Worm (Caenorhabditis elegans): ENCODE data around the gene klp-6.
"Not testable (repeated sequence)": the region's sequence is repeated elsewhere in the genome, so short reads cannot be mapped to it uniquely, and the experiment has no call there.

The klp-6 gene

DNA sequence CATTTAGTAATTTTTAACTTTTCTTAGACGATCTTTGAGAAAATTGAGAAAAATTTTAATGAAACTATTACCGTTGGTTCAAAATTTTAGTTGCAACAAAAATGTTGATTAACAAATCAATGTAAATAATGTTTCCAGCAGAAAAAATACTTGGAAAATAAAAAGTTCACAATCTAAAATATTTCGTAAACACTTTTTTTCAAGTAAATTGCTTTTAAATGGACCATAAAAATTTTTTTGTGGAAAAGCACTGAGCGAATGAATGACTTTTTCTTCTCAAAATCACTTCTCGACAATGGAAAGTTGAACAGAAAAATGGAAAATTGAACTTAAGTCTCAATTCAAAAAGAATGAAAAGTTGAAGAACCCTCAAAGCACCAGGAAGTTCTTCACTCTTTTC lies 22.8 kb downstream of the klp-6 start, which contains the start of gene C45G9.8:
C45G9.8 (minus strand) TSS at position 101 of the 400 bp plus-strand sequence.
- TF ChIP-seq scrt-1 (GFP tag; IDR thresholded peaks at IDR 0.05) (no peak), tra-4 (tag; optimal IDR thresholded peaks at IDR 0.05) (no peak), hnd-1 (tag; optimal IDR thresholded peaks at IDR 0.05) (no peak), ceh-13 (GFP tag; optimal IDR thresholded peaks at IDR 0.05) (no peak), pes-1 (GFP tag; IDR thresholded peaks at IDR 0.05) (no peak), tbx-37 (GFP tag; conservative IDR thresholded peaks at IDR 0.05) (no peak), B0310.2 (tag; optimal IDR thresholded peaks at IDR 0.05) (no peak), ama-1 (optimal IDR thresholded peaks at IDR 0.05) (no peak), ets-7 (tag; optimal IDR thresholded peaks at IDR 0.05) (no peak), hmbx-1 (tag; optimal IDR thresholded peaks at IDR 0.05) (no peak), F13C5.2 (tag; optimal IDR thresholded peaks at IDR 0.05) (no peak), sea-1 (GFP tag; conservative IDR thresholded peaks at IDR 0.05) (no peak), aly-1 (tag; optimal IDR thresholded peaks at IDR 0.05) (no peak), ceh-36 (tag; optimal IDR thresholded peaks at IDR 0.05) (no peak)

ce11 chrIII:5055709-5056108 lies 25.0 kb downstream of the klp-6 start, which contains the start of gene C45G9.9:
C45G9.9 (minus strand) TSS chrIII:5055809.
- not testable (repeated sequence) for TF ChIP-seq scrt-1 (GFP tag; IDR thresholded peaks at IDR 0.05); flt-1 (GFP tag; IDR thresholded peaks at IDR 0.05); B0310.2 (tag; optimal IDR thresholded peaks at IDR 0.05)

DNA sequence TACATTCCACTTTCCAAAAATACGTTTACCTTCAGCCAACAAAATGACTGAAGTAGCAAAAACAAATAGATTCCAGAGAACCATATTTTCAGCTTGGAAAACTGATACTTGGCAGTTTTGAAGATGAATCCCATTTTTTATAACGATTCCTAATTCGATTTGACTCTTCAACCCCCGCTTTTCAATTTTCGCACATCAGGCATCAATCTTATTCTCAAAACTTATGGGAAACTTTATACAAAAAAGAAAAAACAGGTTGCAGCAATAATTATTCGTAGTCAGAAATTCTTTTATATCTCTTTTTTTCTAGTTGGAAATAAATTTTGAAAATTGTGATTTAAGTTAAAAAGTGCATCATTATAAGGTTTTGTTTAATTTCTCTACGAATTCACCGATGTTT lies 31.1 kb downstream of the klp-6 start, which contains the start of gene C45G9.10:
C45G9.10 (minus strand) TSS at position 101 of the 400 bp plus-strand sequence.
- no peak for TF ChIP-seq ceh-36 (tag; optimal IDR thresholded peaks at IDR 0.05)
- no peak for TF ChIP-seq ceh-13 (GFP tag; optimal IDR thresholded peaks at IDR 0.05)
- TF ChIP-seq tbx-11 (GFP tag; IDR thresholded peaks at IDR 0.05): no peak
- no peak for TF ChIP-seq ets-7 (tag; optimal IDR thresholded peaks at IDR 0.05)
- TF ChIP-seq sea-1 (GFP tag; conservative IDR thresholded peaks at IDR 0.05): no peak
- TF ChIP-seq hmg-4 (GFP tag; optimal IDR thresholded peaks at IDR 0.05): no peak
- no peak for TF ChIP-seq tbx-37 (GFP tag; conservative IDR thresholded peaks at IDR 0.05)
- no peak for TF ChIP-seq scrt-1 (GFP tag; IDR thresholded peaks at IDR 0.05)
- no peak for TF ChIP-seq pes-1 (GFP tag; IDR thresholded peaks at IDR 0.05)
- TF ChIP-seq flt-1 (GFP tag; IDR thresholded peaks at IDR 0.05): no peak
- no peak for TF ChIP-seq tra-4 (tag; optimal IDR thresholded peaks at IDR 0.05)
- no peak for TF ChIP-seq hmbx-1 (tag; optimal IDR thresholded peaks at IDR 0.05)
- TF ChIP-seq B0310.2 (tag; optimal IDR thresholded peaks at IDR 0.05): no peak
- TF ChIP-seq ama-1 (optimal IDR thresholded peaks at IDR 0.05): no peak
- no peak for TF ChIP-seq aly-1 (tag; optimal IDR thresholded peaks at IDR 0.05)
- no peak for TF ChIP-seq hnd-1 (tag; optimal IDR thresholded peaks at IDR 0.05)
- no peak for TF ChIP-seq F13C5.2 (tag; optimal IDR thresholded peaks at IDR 0.05)

- not testable (repeated sequence) for TF ChIP-seq hnd-1 (tag; optimal IDR thresholded peaks at IDR 0.05); ceh-36 (tag; optimal IDR thresholded peaks at IDR 0.05); pes-1 (GFP tag; IDR thresholded peaks at IDR 0.05)
Observed at ce11 chrIII:5062406-5062805, 31.7 kb downstream of the klp-6 start, which contains the start of gene C45G9.4. C45G9.4 (plus strand) TSS chrIII:5062706.

ce11 chrIII:5068675-5069233 lies 38.0 kb downstream of the klp-6 start, which contains the start of the genes C45G9.11 and C45G9.2:
C45G9.11 (minus strand) TSS chrIII:5068725.
C45G9.2 (plus strand) TSS chrIII:5069066.
- TF ChIP-seq tbx-11 (GFP tag; IDR thresholded peaks at IDR 0.05): no peak
- TF ChIP-seq flt-1 (GFP tag; IDR thresholded peaks at IDR 0.05): 0 out of 2 replicates have a peak, but pooled peaks have one; percentile 21
- TF ChIP-seq tbx-37 (GFP tag; conservative IDR thresholded peaks at IDR 0.05): peak; percentile 82; the same call in 1 of the 2 replicates
- peak; percentile 59 for TF ChIP-seq F13C5.2 (tag; optimal IDR thresholded peaks at IDR 0.05)

DNA sequence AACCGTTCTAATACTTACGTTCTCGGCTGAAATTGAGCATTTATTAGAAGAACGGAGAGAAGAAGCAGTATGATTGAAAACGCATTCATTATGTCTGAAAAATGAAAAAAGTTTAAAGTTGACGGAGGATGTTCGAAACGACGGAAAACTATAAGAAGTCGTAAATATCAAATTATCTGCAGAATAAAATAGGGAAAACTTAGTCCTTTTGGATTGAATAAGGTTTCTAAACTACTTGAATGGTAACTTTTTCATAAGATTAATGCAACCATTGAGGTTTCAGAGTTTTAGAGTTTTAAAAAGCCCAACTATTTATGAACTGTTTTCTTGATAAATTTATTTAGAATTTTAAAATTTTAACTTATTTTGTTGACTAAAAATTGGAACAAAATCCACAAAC lies 40.8 kb downstream of the klp-6 start, which contains the start of gene C45G9.12:
C45G9.12 (minus strand) TSS at position 101 of the 400 bp plus-strand sequence.
- TF ChIP-seq sea-1 (GFP tag; conservative IDR thresholded peaks at IDR 0.05) (no peak), scrt-1 (GFP tag; IDR thresholded peaks at IDR 0.05) (no peak), ceh-13 (GFP tag; optimal IDR thresholded peaks at IDR 0.05) (no peak), ama-1 (optimal IDR thresholded peaks at IDR 0.05) (no peak), ets-7 (tag; optimal IDR thresholded peaks at IDR 0.05) (no peak), flt-1 (GFP tag; IDR thresholded peaks at IDR 0.05) (no peak), hnd-1 (tag; optimal IDR thresholded peaks at IDR 0.05) (no peak), tbx-37 (GFP tag; conservative IDR thresholded peaks at IDR 0.05) (no peak), pes-1 (GFP tag; IDR thresholded peaks at IDR 0.05) (no peak), tra-4 (tag; optimal IDR thresholded peaks at IDR 0.05) (no peak), tbx-11 (GFP tag; IDR thresholded peaks at IDR 0.05) (no peak), ceh-36 (tag; optimal IDR thresholded peaks at IDR 0.05) (no peak), B0310.2 (tag; optimal IDR thresholded peaks at IDR 0.05) (no peak)

DNA sequence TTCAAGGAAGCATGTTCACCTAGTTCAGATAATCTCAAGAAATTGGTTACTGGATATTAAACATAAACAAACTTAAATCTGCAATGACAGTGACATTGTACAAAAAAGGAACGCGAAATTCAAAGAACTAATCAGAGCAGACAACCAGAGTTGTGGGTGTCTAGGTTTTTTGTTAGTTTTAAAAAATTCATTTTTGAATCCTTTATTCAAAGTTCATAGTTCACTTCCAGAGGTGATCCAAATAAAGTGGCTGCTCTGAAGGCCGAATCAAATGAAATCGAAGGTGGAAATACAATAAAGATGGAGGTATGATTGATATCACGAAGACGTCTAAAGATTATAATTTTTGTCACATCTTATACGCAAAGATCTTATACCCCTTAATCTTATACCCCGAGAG lies 43.7 kb downstream of the klp-6 start, which contains the start of gene ttbk-6:
ttbk-6 (plus strand) TSS at position 301 of the 400 bp plus-strand sequence.
- TF ChIP-seq sea-1 (GFP tag; conservative IDR thresholded peaks at IDR 0.05): no peak
- TF ChIP-seq hmg-4 (GFP tag; optimal IDR thresholded peaks at IDR 0.05): no peak
- no peak for TF ChIP-seq hnd-1 (tag; optimal IDR thresholded peaks at IDR 0.05)
- no peak for TF ChIP-seq tbx-11 (GFP tag; IDR thresholded peaks at IDR 0.05)
- no peak for TF ChIP-seq B0310.2 (tag; optimal IDR thresholded peaks at IDR 0.05)
- no peak for TF ChIP-seq ama-1 (optimal IDR thresholded peaks at IDR 0.05)
- no peak for TF ChIP-seq flt-1 (GFP tag; IDR thresholded peaks at IDR 0.05)
- TF ChIP-seq pes-1 (GFP tag; IDR thresholded peaks at IDR 0.05): no peak
- TF ChIP-seq aly-1 (tag; optimal IDR thresholded peaks at IDR 0.05): no peak
- no peak for TF ChIP-seq ceh-13 (GFP tag; optimal IDR thresholded peaks at IDR 0.05)
- TF ChIP-seq tbx-37 (GFP tag; conservative IDR thresholded peaks at IDR 0.05): no peak
- TF ChIP-seq tra-4 (tag; optimal IDR thresholded peaks at IDR 0.05): no peak
- no peak for TF ChIP-seq hmbx-1 (tag; optimal IDR thresholded peaks at IDR 0.05)
- no peak for TF ChIP-seq F13C5.2 (tag; optimal IDR thresholded peaks at IDR 0.05)
